Worm (Caenorhabditis elegans) whole organism, mixed stage, embryonic: ENCODE measurements around the gene R10E9.3.

Source experiments
- M03D4.4 ChIP-seq: sonication (generic microtip); optimal IDR thresholded peaks from 2 replicates; lab custom pipeline; 2017; ENCODE audit warnings: mild to moderate bottlenecking, missing genetic modification characterization, missing compliant biosample characterization
- bed-3 ChIP-seq: fragments of 200-800 bp; sonication (Bioruptor generic); optimal IDR thresholded peaks from 3 replicates; lab custom pipeline; 2018; ENCODE audit warnings: mild to moderate bottlenecking, missing genetic modification characterization, moderate library complexity, missing compliant biosample characterization
- blmp-1 ChIP-seq: fragments of 150-350 bp; optimal IDR thresholded peaks from 2 replicates; lab custom pipeline; 2014; ENCODE audit warnings: missing biosample characterization, missing genetic modification characterization
- ceh-39 ChIP-seq: fragments of 150-350 bp; optimal IDR thresholded peaks from 2 replicates; lab custom pipeline; 2014; ENCODE audit warnings: missing biosample characterization, missing genetic modification characterization
- ceh-43 ChIP-seq: fragments of 200-800 bp; sonication (Bioruptor generic); optimal IDR thresholded peaks from 2 replicates; lab custom pipeline; 2018; ENCODE audit warnings: mild to moderate bottlenecking, missing genetic modification characterization, moderate library complexity, missing compliant biosample characterization
- ceh-83 ChIP-seq: fragments of 200-800 bp; sonication (Bioruptor generic); optimal IDR thresholded peaks from 2 replicates; lab custom pipeline; 2018; ENCODE audit warnings: mild to moderate bottlenecking, missing genetic modification characterization, missing compliant biosample characterization
- ces-1 ChIP-seq: fragments of 150-350 bp; optimal IDR thresholded peaks from 2 replicates; lab custom pipeline; 2014; ENCODE audit warnings: missing biosample characterization, missing genetic modification reagents, missing genetic modification characterization
- cnd-1 ChIP-seq: fragments of 200-800 bp; sonication (Bioruptor generic); optimal IDR thresholded peaks from 2 replicates; lab custom pipeline; 2018; ENCODE audit warnings: mild to moderate bottlenecking, missing genetic modification characterization, missing compliant biosample characterization
- drap-1 ChIP-seq: fragments of 200-800 bp; sonication (Bioruptor generic); optimal IDR thresholded peaks from 3 replicates; lab custom pipeline; 2018; ENCODE audit warnings: mild to moderate bottlenecking, missing genetic modification characterization, missing compliant biosample characterization
- elt-1 ChIP-seq: sonication (generic microtip); optimal IDR thresholded peaks from 2 replicates; lab custom pipeline; 2017; ENCODE audit warnings: missing genetic modification characterization, mild to moderate bottlenecking, missing compliant biosample characterization, antibody characterized with exemption, moderate library complexity, borderline replicate concordance; ENCODE audit not compliant: insufficient read depth
- flh-1 ChIP-seq: fragments of 200-800 bp; sonication (Bioruptor generic); optimal IDR thresholded peaks from 2 replicates; lab custom pipeline; 2018; ENCODE audit warnings: mild to moderate bottlenecking, missing genetic modification characterization, moderate library complexity, missing compliant biosample characterization
- ham-2 ChIP-seq: fragments of 200-800 bp; sonication (Bioruptor generic); optimal IDR thresholded peaks from 2 replicates; lab custom pipeline; 2018; ENCODE audit warnings: mild to moderate bottlenecking, missing genetic modification characterization, missing compliant biosample characterization
- hlh-1 ChIP-seq: fragments of 150-350 bp; optimal IDR thresholded peaks from 2 replicates; lab custom pipeline; 2014; ENCODE audit warnings: missing biosample characterization, missing genetic modification reagents, missing genetic modification characterization
- lin-13 ChIP-seq: fragments of 150-350 bp; optimal IDR thresholded peaks from 2 replicates; lab custom pipeline; 2014; ENCODE audit warnings: missing biosample characterization, missing genetic modification characterization
- lin-32 ChIP-seq: fragments of 200-800 bp; sonication (Bioruptor generic); optimal IDR thresholded peaks from 2 replicates; lab custom pipeline; 2018; ENCODE audit warnings: mild to moderate bottlenecking, missing genetic modification characterization, missing compliant biosample characterization
- lsy-2 ChIP-seq: fragments of 150-350 bp; optimal IDR thresholded peaks from 2 replicates; lab custom pipeline; 2014; ENCODE audit warnings: missing biosample characterization, missing genetic modification characterization
- mab-5 ChIP-seq: fragments of 150-350 bp; optimal IDR thresholded peaks from 2 replicates; lab custom pipeline; 2014; ENCODE audit warnings: missing biosample characterization, missing genetic modification characterization
- mep-1 ChIP-seq: fragments of 150-350 bp; optimal IDR thresholded peaks from 2 replicates; lab custom pipeline; 2017; ENCODE audit warnings: missing biosample characterization, missing genetic modification reagents, missing genetic modification characterization, inconsistent platforms
- mls-2 ChIP-seq: sonication (generic microtip); optimal IDR thresholded peaks from 2 replicates; lab custom pipeline; 2016; ENCODE audit warnings: mild to moderate bottlenecking, missing genetic modification characterization, moderate library complexity, missing compliant biosample characterization
- nhr-12 ChIP-seq: fragments of 150-350 bp; optimal IDR thresholded peaks from 2 replicates; lab custom pipeline; 2014; ENCODE audit warnings: missing biosample characterization, missing genetic modification characterization
- nhr-2 ChIP-seq: fragments of 150-350 bp; optimal IDR thresholded peaks from 2 replicates; lab custom pipeline; 2014; ENCODE audit warnings: missing biosample characterization, missing genetic modification characterization
- nhr-237 ChIP-seq: fragments of 150-350 bp; optimal IDR thresholded peaks from 2 replicates; lab custom pipeline; 2014; ENCODE audit warnings: missing biosample characterization, missing genetic modification characterization
- nhr-28 ChIP-seq: fragments of 150-350 bp; optimal IDR thresholded peaks from 2 replicates; lab custom pipeline; 2014; ENCODE audit warnings: missing biosample characterization, missing genetic modification characterization
- nhr-76 ChIP-seq: sonication (generic microtip); optimal IDR thresholded peaks from 2 replicates; lab custom pipeline; 2017; ENCODE audit warnings: missing biosample characterization, missing genetic modification characterization
- pha-4 ChIP-seq: fragments of 150-350 bp; optimal IDR thresholded peaks from 2 replicates; lab custom pipeline; 2018; ENCODE audit warnings: missing biosample characterization, missing genetic modification reagents, missing genetic modification characterization
- sem-2 ChIP-seq: fragments of 200-800 bp; sonication (Bioruptor generic); optimal IDR thresholded peaks from 2 replicates; lab custom pipeline; 2018; ENCODE audit warnings: mild to moderate bottlenecking, missing genetic modification characterization, missing compliant biosample characterization
- sptf-1 ChIP-seq: sonication (generic microtip); optimal IDR thresholded peaks from 2 replicates; lab custom pipeline; 2017; ENCODE audit warnings: mild to moderate bottlenecking, missing genetic modification characterization, moderate library complexity, missing compliant biosample characterization
- tbx-8 ChIP-seq: fragments of 200-800 bp; sonication (Bioruptor generic); optimal IDR thresholded peaks from 2 replicates; lab custom pipeline; 2018; ENCODE audit warnings: mild to moderate bottlenecking, missing genetic modification characterization, moderate library complexity, missing compliant biosample characterization
- unc-120 ChIP-seq: sonication (generic microtip); optimal IDR thresholded peaks from 2 replicates; lab custom pipeline; 2017; ENCODE audit warnings: missing genetic modification characterization, missing compliant biosample characterization; ENCODE audit not compliant: poor library complexity, severe bottlenecking
- unc-39 ChIP-seq: fragments of 150-350 bp; optimal IDR thresholded peaks from 2 replicates; lab custom pipeline; 2014; ENCODE audit warnings: missing biosample characterization, missing genetic modification characterization
- unc-62 ChIP-seq: fragments of 150-350 bp; optimal IDR thresholded peaks from 2 replicates; lab custom pipeline; 2014; ENCODE audit warnings: missing biosample characterization, missing genetic modification reagents, missing genetic modification characterization
- zip-8 ChIP-seq: fragments of 150-350 bp; optimal IDR thresholded peaks from 2 replicates; lab custom pipeline; 2014; ENCODE audit warnings: missing biosample characterization, missing genetic modification characterization
- ztf-11 ChIP-seq: fragments of 150-350 bp; optimal IDR thresholded peaks from 2 replicates; lab custom pipeline; 2014; ENCODE audit warnings: missing biosample characterization, missing genetic modification characterization

R10E9.3 gene

ce11 chrIII:3954220-3954619 lies 5.8 kb upstream of the R10E9.3 start:
- no peak for TF ChIP-seq ceh-39 (tag; lab: Kevin White, UChicago)
- no peak for TF ChIP-seq hlh-1 (tag; lab: Kevin White, UChicago)
- TF ChIP-seq unc-120 = no peak
- no peak for TF ChIP-seq nhr-2 (tag; lab: Kevin White, UChicago)
- no peak for TF ChIP-seq tbx-8 (GFP tag; lab: Kevin White, UChicago)
- TF ChIP-seq mep-1 (tag; lab: Kevin White, UChicago) = no peak
- no peak for TF ChIP-seq unc-39 (tag; lab: Kevin White, UChicago)
- no peak for TF ChIP-seq blmp-1 (tag; lab: Kevin White, UChicago)
- no peak for TF ChIP-seq nhr-237
- TF ChIP-seq unc-62 (GFP tag; lab: Kevin White, UChicago) = no peak
- no peak for TF ChIP-seq pha-4
- no peak for TF ChIP-seq ces-1 (GFP tag; lab: Kevin White, UChicago)
- TF ChIP-seq elt-1 (tag; lab: Kevin White, UChicago) = no peak
- TF ChIP-seq mab-5 = no peak
- TF ChIP-seq, all 35 proteins: peak for 0

- no peak for TF ChIP-seq drap-1
- TF ChIP-seq bed-3 (GFP tag; lab: Kevin White, UChicago) = no peak
Measured at ce11 chrIII:3954828-3955227, 5.2 kb upstream of the R10E9.3 start.

ce11 chrIII:3955674-3956073 lies 4.3 kb upstream of the R10E9.3 start:
- TF ChIP-seq sem-2 (no peak), zip-8 (tag; lab: Kevin White, UChicago) (no peak)

ce11 chrIII:3956293-3956692 lies 3.7 kb upstream of the R10E9.3 start, which contains the start of gene F37A8.5:
F37A8.5 (plus strand) TSS chrIII:3956624.
- TF ChIP-seq lsy-2 (tag; lab: Kevin White, UChicago) = no peak
- no peak for TF ChIP-seq blmp-1 (tag; lab: Kevin White, UChicago)
- TF ChIP-seq ces-1 (GFP tag; lab: Kevin White, UChicago) = peak; percentile 77
- no peak for TF ChIP-seq ceh-43 (GFP tag; lab: Kevin White, UChicago)

- TF ChIP-seq hlh-1 (tag; lab: Kevin White, UChicago) = no peak
- no peak for TF ChIP-seq cnd-1 (tag; lab: Kevin White, UChicago)
- no peak for TF ChIP-seq mls-2 (tag; lab: Kevin White, UChicago)
- no peak for TF ChIP-seq nhr-237
- no peak for TF ChIP-seq lin-32 (GFP tag; lab: Kevin White, UChicago)
- TF ChIP-seq elt-1 (tag; lab: Kevin White, UChicago) = no peak
- no peak for TF ChIP-seq blmp-1 (tag; lab: Kevin White, UChicago)
- TF ChIP-seq ztf-11 (tag; lab: Kevin White, UChicago) = no peak
- TF ChIP-seq ces-1 (GFP tag; lab: Kevin White, UChicago) = no peak
- TF ChIP-seq nhr-76 = no peak
- no peak for TF ChIP-seq sptf-1 (tag; lab: Kevin White, UChicago)
- TF ChIP-seq ceh-39 (tag; lab: Kevin White, UChicago) = no peak
- no peak for TF ChIP-seq tbx-8 (GFP tag; lab: Kevin White, UChicago)
- TF ChIP-seq unc-120 = no peak
- TF ChIP-seq M03D4.4 (tag; lab: Kevin White, UChicago) = no peak
- no peak for TF ChIP-seq ceh-83 (GFP tag; lab: Kevin White, UChicago)
- TF ChIP-seq flh-1 (GFP tag; lab: Kevin White, UChicago) = no peak
Measured at ce11 chrIII:3957119-3957739, 2.8 kb upstream of the R10E9.3 start.

ce11 chrIII:3957850-3958249 lies 2.2 kb upstream of the R10E9.3 start:
- no peak for TF ChIP-seq lsy-2 (tag; lab: Kevin White, UChicago)
- no peak for TF ChIP-seq nhr-12 (tag; lab: Kevin White, UChicago)
- no peak for TF ChIP-seq lin-13 (tag; lab: Kevin White, UChicago)
- no peak for TF ChIP-seq sptf-1 (tag; lab: Kevin White, UChicago)
- no peak for TF ChIP-seq ceh-39 (tag; lab: Kevin White, UChicago)
- no peak for TF ChIP-seq ham-2 (GFP tag; lab: Kevin White, UChicago)
- no peak for TF ChIP-seq nhr-28 (tag; lab: Kevin White, UChicago)
- no peak for TF ChIP-seq tbx-8 (GFP tag; lab: Kevin White, UChicago)
- no peak for TF ChIP-seq hlh-1 (tag; lab: Kevin White, UChicago)
- no peak for TF ChIP-seq blmp-1 (tag; lab: Kevin White, UChicago)
- TF ChIP-seq nhr-2 (tag; lab: Kevin White, UChicago) = no peak
- no peak for TF ChIP-seq lin-32 (GFP tag; lab: Kevin White, UChicago)
- TF ChIP-seq sem-2 = no peak
- TF ChIP-seq elt-1 (tag; lab: Kevin White, UChicago) = no peak
- TF ChIP-seq pha-4 = no peak
